Fruit fly (Drosophila melanogaster) whole organism, pupa: ENCODE data around the gene COX4.

Experiments used
- CG4496 ChIP-seq: fragments of 200-800 bp; sonication (Bioruptor generic); IDR thresholded peaks from 3 replicates; pipeline ENCODE4 v1.3.6; 2022; ENCODE audit warnings: missing biosample characterization, missing genetic modification characterization
- CG8301 ChIP-seq: fragments of 200-800 bp; sonication (Bioruptor generic); optimal IDR thresholded peaks from 2 replicates; lab custom pipeline; 2018; ENCODE audit warnings: missing biosample characterization, mild to moderate bottlenecking, missing genetic modification characterization
- Ets98B ChIP-seq: fragments of 200-800 bp; sonication (Bioruptor generic); IDR thresholded peaks from 2 replicates; pipeline ENCODE4 v1.3.6; 2022; ENCODE audit warnings: missing biosample characterization, missing genetic modification characterization
- Pif1A ChIP-seq: fragments of 200-800 bp; sonication (Bioruptor generic); optimal IDR thresholded peaks from 3 replicates; lab custom pipeline; 2016; ENCODE audit warnings: missing biosample characterization, missing genetic modification characterization
- Snoo ChIP-seq: fragments of 200-800 bp; sonication (Bioruptor generic); optimal IDR thresholded peaks from 3 replicates; lab custom pipeline; 2017; ENCODE audit warnings: missing biosample characterization, mild to moderate bottlenecking, missing genetic modification characterization, inconsistent platforms

DNA sequence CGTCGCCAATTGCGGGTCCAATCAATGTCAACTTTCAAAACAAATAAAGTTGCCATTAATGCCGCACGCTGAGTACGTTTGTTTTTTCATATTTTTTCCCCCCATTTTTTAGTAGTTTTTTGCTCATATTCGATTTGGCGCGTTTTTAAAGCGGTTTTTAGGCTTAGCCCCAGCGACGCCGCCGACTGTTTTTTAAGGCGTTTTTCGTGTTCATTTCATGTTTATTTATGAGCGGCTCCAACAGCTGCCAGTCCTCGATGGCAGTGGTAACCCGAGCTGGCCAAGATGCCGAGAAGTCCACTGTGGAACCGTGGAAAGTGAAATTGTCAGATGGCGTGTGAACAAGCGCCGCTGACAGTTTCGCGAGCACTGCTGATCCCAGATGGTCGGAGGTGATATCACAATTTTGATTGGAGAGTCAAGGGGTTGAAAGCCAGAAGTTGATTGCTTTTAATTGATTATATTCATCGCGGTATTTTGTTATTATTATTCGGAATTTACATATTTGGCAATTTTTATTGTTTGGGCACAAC is 10.5 kb upstream of the COX4 start:
- TF ChIP-seq Pif1A (no peak), CG8301 (tag; lab: Kevin White, UChicago) (no peak), Snoo (tag; lab: Kevin White, UChicago) (no peak), CG4496 (GFP tag; lab: Robert Waterston, UW) (no peak; the same call in 2 of the 3 replicates), Ets98B (no peak)
